Worm (Caenorhabditis elegans) whole organism, young adult: ENCODE data around the gene doxa-1.

ENCODE experiments used
- F22D6.2 ChIP-seq: sonication (generic microtip); optimal IDR thresholded peaks from 2 replicates; lab custom pipeline; 2016; ENCODE audit warnings: mild to moderate bottlenecking, missing genetic modification characterization, missing compliant biosample characterization
- F37B4.10 ChIP-seq: fragments of 200-800 bp; sonication (Bioruptor generic); IDR thresholded peaks from 2 replicates; pipeline ENCODE4 v1.3.6; 2022; ENCODE audit warnings: missing genetic modification characterization, missing compliant biosample characterization
- T07F8.4 ChIP-seq: sonication (generic microtip); optimal IDR thresholded peaks from 2 replicates; lab custom pipeline; 2016; ENCODE audit warnings: mild to moderate bottlenecking, missing genetic modification characterization, moderate library complexity, missing compliant biosample characterization
- T26A5.8 ChIP-seq: sonication (generic microtip); optimal IDR thresholded peaks from 2 replicates; lab custom pipeline; 2016; ENCODE audit warnings: missing genetic modification characterization, missing compliant biosample characterization
- Y53F4B.3 ChIP-seq: fragments of 200-800 bp; sonication (Bioruptor generic); IDR thresholded peaks from 2 replicates; pipeline ENCODE4 v1.3.6; 2022; ENCODE audit warnings: missing genetic modification reagents, missing genetic modification characterization, missing compliant biosample characterization
- Y53G8AR.9 ChIP-seq: fragments of 200-800 bp; sonication (Bioruptor generic); conservative IDR thresholded peaks from 2 replicates; pipeline ENCODE4 v1.3.6; 2022; ENCODE audit warnings: missing genetic modification reagents, missing genetic modification characterization, missing compliant biosample characterization
- Y56A3A.18 ChIP-seq: fragments of 200-800 bp; sonication (Bioruptor generic); IDR thresholded peaks from 2 replicates; pipeline ENCODE4 v1.3.6; 2022; ENCODE audit warnings: missing genetic modification reagents, missing genetic modification characterization, missing compliant biosample characterization
- atf-7 ChIP-seq: sonication (generic microtip); optimal IDR thresholded peaks from 2 replicates; lab custom pipeline; 2017; ENCODE audit warnings: mild to moderate bottlenecking, missing genetic modification characterization, missing compliant biosample characterization
- ccch-3 ChIP-seq: fragments of 200-800 bp; sonication (Bioruptor generic); optimal IDR thresholded peaks from 2 replicates; lab custom pipeline; 2018; ENCODE audit warnings: mild to moderate bottlenecking, missing genetic modification characterization, missing compliant biosample characterization
- cebp-1 ChIP-seq, 2 experiments: fragments of 200-800 bp in 1 of 2; sonication (Bioruptor generic) in 1 of 2; sonication (generic microtip) in 1 of 2; IDR thresholded peaks in 1 of 2; optimal IDR thresholded peaks in 1 of 2; 2 replicates each; pipeline versions ENCODE4 v1.3.6 to Lab custom; 2017 to 2022; ENCODE audit warnings: missing compliant biosample characterization in 2 of 2, missing genetic modification characterization in 2 of 2, mild to moderate bottlenecking in 1 of 2, missing genetic modification reagents in 1 of 2, moderate library complexity in 1 of 2
- ceh-58 ChIP-seq: fragments of 200-800 bp; sonication (Bioruptor generic); IDR thresholded peaks from 2 replicates; pipeline ENCODE4 v1.3.6; 2022; ENCODE audit warnings: missing genetic modification characterization, missing compliant biosample characterization
- efl-1 ChIP-seq: fragments of 150-350 bp; optimal IDR thresholded peaks from 2 replicates; lab custom pipeline; 2014; ENCODE audit warnings: missing biosample characterization, missing genetic modification reagents, missing genetic modification characterization
- egl-18 ChIP-seq: fragments of 200-800 bp; sonication (Bioruptor generic); IDR thresholded peaks from 2 replicates; pipeline ENCODE4 v1.3.6; 2022; ENCODE audit warnings: missing genetic modification reagents, missing genetic modification characterization, missing compliant biosample characterization
- ekl-4 ChIP-seq: fragments of 200-800 bp; sonication (Bioruptor generic); IDR thresholded peaks from 2 replicates; pipeline ENCODE4 v1.3.6; 2022; ENCODE audit warnings: missing genetic modification reagents, missing genetic modification characterization, missing compliant biosample characterization
- gei-17 ChIP-seq: fragments of 200-800 bp; sonication (Bioruptor generic); optimal IDR thresholded peaks from 2 replicates; lab custom pipeline; 2018; ENCODE audit warnings: mild to moderate bottlenecking, missing genetic modification characterization, missing compliant biosample characterization
- hmg-1.2 ChIP-seq: fragments of 200-800 bp; sonication (Bioruptor generic); IDR thresholded peaks from 2 replicates; pipeline ENCODE4 v1.3.6; 2022; ENCODE audit warnings: missing genetic modification reagents, missing genetic modification characterization, missing compliant biosample characterization
- let-526 ChIP-seq: fragments of 200-800 bp; sonication (Bioruptor generic); IDR thresholded peaks from 2 replicates; pipeline ENCODE4 v1.3.6; 2022; ENCODE audit warnings: missing genetic modification reagents, missing genetic modification characterization, missing compliant biosample characterization
- lin-54 ChIP-seq: fragments of 200-800 bp; sonication (Bioruptor generic); optimal IDR thresholded peaks from 2 replicates; lab custom pipeline; 2018; ENCODE audit warnings: mild to moderate bottlenecking, missing genetic modification characterization, missing compliant biosample characterization
- lsl-1 ChIP-seq: fragments of 200-800 bp; sonication (Bioruptor generic); optimal IDR thresholded peaks from 2 replicates; lab custom pipeline; 2018; ENCODE audit warnings: mild to moderate bottlenecking, missing genetic modification characterization, moderate library complexity, missing compliant biosample characterization
- madf-3 ChIP-seq: fragments of 200-800 bp; sonication (Bioruptor generic); IDR thresholded peaks from 2 replicates; pipeline ENCODE4 v1.3.6; 2022; ENCODE audit warnings: missing genetic modification reagents, missing genetic modification characterization, missing compliant biosample characterization
- madf-8 ChIP-seq: fragments of 200-800 bp; sonication (Bioruptor generic); conservative IDR thresholded peaks from 2 replicates; pipeline ENCODE4 v1.3.6; 2022; ENCODE audit warnings: missing genetic modification reagents, missing genetic modification characterization, missing compliant biosample characterization
- mcd-1 ChIP-seq: fragments of 200-800 bp; sonication (Bioruptor generic); IDR thresholded peaks from 2 replicates; pipeline ENCODE4 v1.3.6; 2022; ENCODE audit warnings: missing genetic modification reagents, missing genetic modification characterization, missing compliant biosample characterization
- mes-4 ChIP-seq: sonication (generic microtip); optimal IDR thresholded peaks from 2 replicates; lab custom pipeline; 2016; ENCODE audit warnings: missing genotype, missing genetic modification characterization, missing compliant biosample characterization
- nhr-120 ChIP-seq: fragments of 200-800 bp; sonication (Bioruptor generic); IDR thresholded peaks from 2 replicates; pipeline ENCODE4 v1.3.6; 2022; ENCODE audit warnings: missing genetic modification characterization, missing compliant biosample characterization
- rcor-1 ChIP-seq: fragments of 200-800 bp; sonication (Bioruptor generic); IDR thresholded peaks from 2 replicates; pipeline ENCODE4 v1.3.6; 2022; ENCODE audit warnings: missing genetic modification reagents, missing genetic modification characterization, missing compliant biosample characterization
- snpc-1.1 ChIP-seq: sonication (generic microtip); optimal IDR thresholded peaks from 2 replicates; lab custom pipeline; 2017; ENCODE audit warnings: missing genetic modification characterization, mild to moderate bottlenecking, missing compliant biosample characterization, antibody characterized with exemption, moderate library complexity, missing genotype, missing genetic modification reagents; ENCODE audit not compliant: insufficient read depth
- snpc-1.3 ChIP-seq: sonication (generic microtip); optimal IDR thresholded peaks from 2 replicates; lab custom pipeline; 2017; ENCODE audit warnings: missing genetic modification characterization, mild to moderate bottlenecking, missing compliant biosample characterization, antibody characterized with exemption, moderate library complexity, missing genotype, missing genetic modification reagents; ENCODE audit not compliant: insufficient read depth
- snpc-3.4 ChIP-seq: sonication (generic microtip); optimal IDR thresholded peaks from 2 replicates; lab custom pipeline; 2017; ENCODE audit warnings: missing genetic modification characterization, mild to moderate bottlenecking, missing compliant biosample characterization, antibody characterized with exemption, moderate library complexity, missing genotype, missing genetic modification reagents
- somi-1 ChIP-seq: fragments of 200-800 bp; sonication (Bioruptor generic); optimal IDR thresholded peaks from 2 replicates; lab custom pipeline; 2018; ENCODE audit warnings: mild to moderate bottlenecking, missing genetic modification characterization, missing compliant biosample characterization
- tbp1 ChIP-seq: fragments of 200-800 bp; sonication (Bioruptor generic); optimal IDR thresholded peaks from 2 replicates; lab custom pipeline; 2018; ENCODE audit warnings: mild to moderate bottlenecking, missing genetic modification characterization, missing compliant biosample characterization
- xnd-1 ChIP-seq: sonication (generic microtip); optimal IDR thresholded peaks from 2 replicates; lab custom pipeline; 2016; ENCODE audit warnings: missing genotype, missing genetic modification reagents, missing genetic modification characterization, missing compliant biosample characterization
- ztf-25 ChIP-seq: fragments of 200-800 bp; sonication (Bioruptor generic); IDR thresholded peaks from 2 replicates; pipeline ENCODE4 v1.3.6; 2022; ENCODE audit warnings: missing genetic modification reagents, missing genetic modification characterization, missing compliant biosample characterization
- ztf-26 ChIP-seq: sonication (generic microtip); optimal IDR thresholded peaks from 2 replicates; lab custom pipeline; 2017; ENCODE audit warnings: missing genetic modification characterization, missing compliant biosample characterization

doxa-1 gene

ce11 chrIII:8611282-8611681 is 30.4 kb downstream of the doxa-1 start:
- no peak for TF ChIP-seq madf-3 (GFP tag; lab: Robert Waterston, UW)
- TF ChIP-seq cebp-1 (GFP tag; IDR thresholded peaks at IDR 0.05; lab: Robert Waterston, UW): peak; percentile 47; the same call in 1 of the 2 replicates
- peak; percentile 90 for TF ChIP-seq cebp-1 (tag; optimal IDR thresholded peaks at IDR 0.05; lab: Kevin White, UChicago)

DNA sequence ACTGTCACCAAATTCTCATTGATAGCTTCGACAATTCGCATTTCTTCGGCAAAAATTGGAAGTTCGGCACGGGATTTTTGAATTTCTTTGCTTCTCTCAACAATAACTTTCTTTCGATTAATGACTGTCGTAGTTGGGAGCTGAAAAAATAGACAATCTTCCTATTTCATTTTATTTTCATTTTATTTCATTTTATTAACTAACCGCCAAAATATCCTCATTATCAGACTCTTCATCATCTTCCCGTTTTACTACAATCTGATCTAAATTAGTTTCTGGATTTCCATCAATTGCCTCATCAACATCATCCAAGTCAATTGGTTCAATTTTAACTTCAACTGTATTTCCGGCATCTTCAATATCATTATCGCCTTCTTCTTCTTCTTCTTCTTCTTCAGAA is 32.7 kb downstream of the doxa-1 start:
- no peak for TF ChIP-seq hmg-1.2
- TF ChIP-seq Y53F4B.3 (GFP tag; lab: Robert Waterston, UW): no peak
- TF ChIP-seq mes-4 (tag; lab: Kevin White, UChicago): no peak
- TF ChIP-seq atf-7 (tag; lab: Kevin White, UChicago): no peak
- no peak for TF ChIP-seq snpc-3.4 (tag; lab: Kevin White, UChicago)
- no peak for TF ChIP-seq let-526 (GFP tag; lab: Robert Waterston, UW)
- no peak for TF ChIP-seq gei-17 (GFP tag; lab: Kevin White, UChicago)
- no peak for TF ChIP-seq rcor-1
- TF ChIP-seq lin-54 (GFP tag; lab: Kevin White, UChicago): no peak
- no peak for TF ChIP-seq xnd-1 (tag; lab: Kevin White, UChicago)
- TF ChIP-seq tbp1 (GFP tag; lab: Kevin White, UChicago): no peak
- TF ChIP-seq T07F8.4 (tag; lab: Kevin White, UChicago): no peak
- no peak for TF ChIP-seq Y53G8AR.9 (GFP tag; lab: Robert Waterston, UW)
- TF ChIP-seq madf-3 (GFP tag; lab: Robert Waterston, UW): no peak
- no peak for TF ChIP-seq Y56A3A.18
- no peak for TF ChIP-seq madf-8
- no peak for TF ChIP-seq egl-18 (GFP tag; lab: Robert Waterston, UW)
- no peak for TF ChIP-seq snpc-1.3 (tag; lab: Kevin White, UChicago)
- no peak for TF ChIP-seq ekl-4 (GFP tag; lab: Robert Waterston, UW)

- peak; percentile 76 for TF ChIP-seq mcd-1 (GFP tag; lab: Robert Waterston, UW)
- peak; percentile 51 for TF ChIP-seq efl-1 (GFP tag; lab: Kevin White, UChicago)
- no peak for TF ChIP-seq T26A5.8 (tag; lab: Kevin White, UChicago)
- peak; percentile 42 for TF ChIP-seq lin-54 (GFP tag; lab: Kevin White, UChicago)
These were observed 33.6 kb downstream of the doxa-1 start, which contains the start of gene rha-2 for ce11 chrIII:8614490-8614889. rha-2 (minus strand) TSS chrIII:8614569.

ce11 chrIII:8616587-8616986 is 35.7 kb downstream of the doxa-1 start, which contains the start of gene C06E1.11:
C06E1.11 (minus strand) TSS chrIII:8616687.
- TF ChIP-seq madf-3 (GFP tag; lab: Robert Waterston, UW) (no peak), madf-8 (no peak), somi-1 (GFP tag; lab: Kevin White, UChicago) (no peak), ccch-3 (no peak), lsl-1 (no peak), gei-17 (GFP tag; lab: Kevin White, UChicago) (no peak), ztf-25 (GFP tag; lab: Robert Waterston, UW) (no peak), F22D6.2 (tag; lab: Kevin White, UChicago) (no peak), ztf-26 (no peak), T07F8.4 (tag; lab: Kevin White, UChicago) (no peak), snpc-1.1 (tag; lab: Kevin White, UChicago) (no peak), nhr-120 (GFP tag; lab: Robert Waterston, UW) (no peak), ceh-58 (GFP tag; lab: Robert Waterston, UW) (no peak), F37B4.10 (GFP tag; lab: Robert Waterston, UW) (no peak), Y56A3A.18 (no peak)
